Fruit fly (Drosophila melanogaster) whole organism, embryonic: ENCODE measurements around the gene p24-1.

Experiments
- Abd-B ChIP-seq: fragments of 200-800 bp; sonication (Bioruptor generic); optimal IDR thresholded peaks from 2 replicates; lab custom pipeline; 2018; ENCODE audit warnings: missing biosample characterization, mild to moderate bottlenecking, missing genetic modification characterization, moderate library complexity
- Antp ChIP-seq: fragments of 200-800 bp; sonication (Bioruptor generic); optimal IDR thresholded peaks from 3 replicates; lab custom pipeline; 2016; ENCODE audit warnings: missing biosample characterization, missing genetic modification characterization
- B-H1 ChIP-seq: fragments of 200-800 bp; sonication (Bioruptor generic); IDR thresholded peaks from 3 replicates; pipeline ENCODE4 v1.3.6; 2022; ENCODE audit warnings: missing biosample characterization, missing genetic modification characterization
- Bdp1 ChIP-seq: fragments of 200-800 bp; sonication (Bioruptor generic); optimal IDR thresholded peaks from 3 replicates; lab custom pipeline; 2016; ENCODE audit warnings: missing biosample characterization, missing genetic modification characterization
- CG10654 ChIP-seq: fragments of 200-800 bp; sonication (Bioruptor generic); optimal IDR thresholded peaks from 2 replicates; lab custom pipeline; 2016; ENCODE audit warnings: missing biosample characterization, missing genetic modification characterization
- CG11398 ChIP-seq: fragments of 200-800 bp; sonication (Bioruptor generic); optimal IDR thresholded peaks from 2 replicates; lab custom pipeline; 2016; ENCODE audit warnings: missing biosample characterization, missing genetic modification characterization
- CG11456 ChIP-seq: fragments of 200-800 bp; sonication (Bioruptor generic); IDR thresholded peaks from 3 replicates; pipeline ENCODE4 v1.3.6; 2022; ENCODE audit warnings: missing biosample characterization, missing genetic modification characterization
- CG12104 ChIP-seq: fragments of 200-800 bp; sonication (Bioruptor generic); optimal IDR thresholded peaks from 3 replicates; lab custom pipeline; 2016; ENCODE audit warnings: missing biosample characterization, missing genetic modification characterization
- CG12155 ChIP-seq: fragments of 200-800 bp; sonication (Bioruptor generic); optimal IDR thresholded peaks from 3 replicates; lab custom pipeline; 2016; ENCODE audit warnings: missing biosample characterization, missing genetic modification characterization
- CG14860 ChIP-seq: fragments of 200-800 bp; sonication (Bioruptor generic); IDR thresholded peaks from 3 replicates; pipeline ENCODE4 v1.3.6; 2022; ENCODE audit warnings: missing biosample characterization, missing genetic modification characterization; ENCODE audit not compliant: partially characterized antibody
- CG15011 ChIP-seq: fragments of 200-800 bp; sonication (Bioruptor generic); optimal IDR thresholded peaks from 3 replicates; lab custom pipeline; 2018; ENCODE audit warnings: missing biosample characterization, mild to moderate bottlenecking, missing genetic modification characterization
- CG17328 ChIP-seq: fragments of 200-800 bp; sonication (Bioruptor generic); IDR thresholded peaks from 2 replicates; pipeline ENCODE4 v1.3.6; 2022; ENCODE audit warnings: missing biosample characterization, missing genetic modification characterization
- CG17359 ChIP-seq: fragments of 200-800 bp; sonication (Bioruptor generic); optimal IDR thresholded peaks from 3 replicates; lab custom pipeline; 2018; ENCODE audit warnings: missing biosample characterization, mild to moderate bottlenecking, missing genetic modification characterization, moderate library complexity
- CG18011 ChIP-seq: fragments of 200-800 bp; sonication (Bioruptor generic); optimal IDR thresholded peaks from 2 replicates; lab custom pipeline; 2017; ENCODE audit warnings: missing biosample characterization, missing genetic modification characterization, mild to moderate bottlenecking, moderate library complexity, missing genotype
- CG2202 ChIP-seq: fragments of 200-800 bp; sonication (Bioruptor generic); optimal IDR thresholded peaks from 2 replicates; lab custom pipeline; 2018; ENCODE audit warnings: missing biosample characterization, mild to moderate bottlenecking, missing genetic modification characterization
- CG3163 ChIP-seq: fragments of 200-800 bp; sonication (Bioruptor generic); optimal IDR thresholded peaks from 3 replicates; lab custom pipeline; 2016; ENCODE audit warnings: missing biosample characterization, missing genetic modification characterization
- CG6654 ChIP-seq: fragments of 200-800 bp; sonication (Bioruptor generic); optimal IDR thresholded peaks from 2 replicates; lab custom pipeline; 2017; ENCODE audit warnings: missing biosample characterization, mild to moderate bottlenecking, missing genetic modification characterization
- CG7928 ChIP-seq: fragments of 200-800 bp; sonication (Bioruptor generic); optimal IDR thresholded peaks from 2 replicates; lab custom pipeline; 2017; ENCODE audit warnings: missing biosample characterization, mild to moderate bottlenecking, missing genetic modification characterization
- CG8478 ChIP-seq: fragments of >200 bp; optimal IDR thresholded peaks from 2 replicates; lab custom pipeline; 2018
- Dbx ChIP-seq: fragments of 200-800 bp; sonication (Bioruptor generic); IDR thresholded peaks from 3 replicates; pipeline ENCODE4 v1.3.6; 2022; ENCODE audit warnings: missing biosample characterization, missing genetic modification characterization
- Dip3 ChIP-seq: fragments of 200-800 bp; sonication (Bioruptor generic); optimal IDR thresholded peaks from 3 replicates; lab custom pipeline; 2016; ENCODE audit warnings: missing biosample characterization, missing genetic modification characterization
- E2f2 ChIP-seq: fragments of 200-800 bp; sonication (Bioruptor generic); IDR thresholded peaks from 2 replicates; pipeline ENCODE4 v1.3.6; 2022; ENCODE audit warnings: missing biosample characterization, missing genetic modification characterization
- ERR ChIP-seq: fragments of 200-800 bp; sonication (Bioruptor generic); optimal IDR thresholded peaks from 2 replicates; lab custom pipeline; 2016; ENCODE audit warnings: missing biosample characterization, missing genetic modification characterization
- HLH4C ChIP-seq: fragments of 200-800 bp; sonication (Bioruptor generic); IDR thresholded peaks from 3 replicates; pipeline ENCODE4 v1.3.6; 2022; ENCODE audit warnings: missing biosample characterization, missing genetic modification characterization; ENCODE audit not compliant: partially characterized antibody
- Hsf ChIP-seq: fragments of 200-800 bp; sonication (Bioruptor generic); optimal IDR thresholded peaks from 3 replicates; lab custom pipeline; 2016; ENCODE audit warnings: missing biosample characterization, missing genetic modification characterization
- Lpt ChIP-seq: fragments of >200 bp; optimal IDR thresholded peaks from 2 replicates; lab custom pipeline; 2018; ENCODE audit warnings: missing biosample characterization, missing genetic modification characterization
- Nf-YC ChIP-seq: fragments of 200-800 bp; optimal IDR thresholded peaks from 3 replicates; lab custom pipeline; 2019; ENCODE audit warnings: missing biosample characterization, mild to moderate bottlenecking, missing genetic modification characterization, moderate library complexity
- NfI ChIP-seq: fragments of 200-800 bp; sonication (Bioruptor generic); optimal IDR thresholded peaks from 3 replicates; lab custom pipeline; 2018; ENCODE audit warnings: missing biosample characterization, mild to moderate bottlenecking, missing genetic modification characterization, moderate library complexity
- Rx ChIP-seq: fragments of 200-800 bp; sonication (Bioruptor generic); IDR thresholded peaks from 2 replicates; pipeline ENCODE4 v1.3.6; 2022; ENCODE audit warnings: missing biosample characterization, missing genetic modification characterization
- Six4 ChIP-seq: fragments of 200-800 bp; sonication (Bioruptor generic); optimal IDR thresholded peaks from 2 replicates; lab custom pipeline; 2016; ENCODE audit warnings: missing biosample characterization, missing genetic modification characterization
- Spps ChIP-seq: fragments of 200-800 bp; sonication (Bioruptor generic); optimal IDR thresholded peaks from 2 replicates; lab custom pipeline; 2018; ENCODE audit warnings: missing biosample characterization, mild to moderate bottlenecking, missing genetic modification characterization
- Ssrp ChIP-seq: fragments of 200-800 bp; sonication (Bioruptor generic); optimal IDR thresholded peaks from 2 replicates; lab custom pipeline; 2018; ENCODE audit warnings: missing biosample characterization, mild to moderate bottlenecking, missing genetic modification characterization, moderate library complexity
- TFAM ChIP-seq: fragments of 200-800 bp; sonication (Bioruptor generic); optimal IDR thresholded peaks from 2 replicates; lab custom pipeline; 2017; ENCODE audit warnings: missing biosample characterization, missing genetic modification characterization, inconsistent platforms
- cato ChIP-seq: fragments of 200-800 bp; sonication (Bioruptor generic); optimal IDR thresholded peaks from 2 replicates; lab custom pipeline; 2016; ENCODE audit warnings: missing biosample characterization, missing genetic modification characterization, borderline replicate concordance
- caup ChIP-seq: fragments of 200-800 bp; sonication (Bioruptor generic); optimal IDR thresholded peaks from 3 replicates; lab custom pipeline; 2017; ENCODE audit warnings: missing biosample characterization, mild to moderate bottlenecking, missing genetic modification characterization, moderate library complexity; ENCODE audit not compliant: severe bottlenecking
- crc ChIP-seq: fragments of 200-800 bp; sonication (Bioruptor generic); optimal IDR thresholded peaks from 2 replicates; lab custom pipeline; 2016; ENCODE audit warnings: missing biosample characterization, missing genetic modification characterization
- dm ChIP-seq: fragments of 200-800 bp; sonication (Bioruptor generic); optimal IDR thresholded peaks from 3 replicates; lab custom pipeline; 2016; ENCODE audit warnings: missing biosample characterization, missing genetic modification characterization
- eyg ChIP-seq: fragments of 200-800 bp; sonication (Bioruptor generic); optimal IDR thresholded peaks from 3 replicates; lab custom pipeline; 2016; ENCODE audit warnings: missing biosample characterization, missing genetic modification characterization
- ftz-f1 ChIP-seq: fragments of 200-800 bp; sonication (Bioruptor generic); optimal IDR thresholded peaks from 2 replicates; lab custom pipeline; 2016; ENCODE audit warnings: missing biosample characterization, missing genetic modification characterization
- gcm2 ChIP-seq: fragments of 200-800 bp; sonication (Bioruptor generic); optimal IDR thresholded peaks from 2 replicates; lab custom pipeline; 2016; ENCODE audit warnings: missing biosample characterization, missing genetic modification characterization
- gsb ChIP-seq: fragments of 200-800 bp; sonication (Bioruptor generic); IDR thresholded peaks from 2 replicates; pipeline ENCODE4 v1.3.6; 2022; ENCODE audit warnings: missing biosample characterization, missing genetic modification characterization
- hbn ChIP-seq: fragments of 200-800 bp; sonication (Bioruptor generic); IDR thresholded peaks from 2 replicates; pipeline ENCODE4 v1.3.6; 2022; ENCODE audit warnings: missing biosample characterization, missing genetic modification characterization; ENCODE audit not compliant: partially characterized antibody
- maf-S ChIP-seq: fragments of 200-800 bp; sonication (Bioruptor generic); optimal IDR thresholded peaks from 2 replicates; lab custom pipeline; 2016; ENCODE audit warnings: missing biosample characterization, missing genetic modification characterization
- nerfin-1 ChIP-seq: fragments of 200-800 bp; sonication (Bioruptor generic); optimal IDR thresholded peaks from 3 replicates; lab custom pipeline; 2019; ENCODE audit warnings: missing biosample characterization, mild to moderate bottlenecking, missing genetic modification characterization, moderate library complexity
- oc ChIP-seq: fragments of 200-800 bp; sonication (Bioruptor generic); optimal IDR thresholded peaks from 2 replicates; lab custom pipeline; 2018; ENCODE audit warnings: missing biosample characterization, mild to moderate bottlenecking, missing genetic modification characterization, moderate library complexity
- shn ChIP-seq: fragments of 200-800 bp; sonication (Bioruptor generic); optimal IDR thresholded peaks from 3 replicates; lab custom pipeline; 2016; ENCODE audit warnings: missing biosample characterization, missing genetic modification characterization
- slou ChIP-seq: fragments of 200-800 bp; sonication (Bioruptor generic); optimal IDR thresholded peaks from 3 replicates; lab custom pipeline; 2016; ENCODE audit warnings: missing biosample characterization, missing genetic modification characterization
- tio ChIP-seq: fragments of 200-800 bp; sonication (Bioruptor generic); optimal IDR thresholded peaks from 2 replicates; lab custom pipeline; 2017; ENCODE audit warnings: missing biosample characterization, missing genetic modification characterization, inconsistent platforms
- trem ChIP-seq: fragments of 200-800 bp; optimal IDR thresholded peaks from 3 replicates; lab custom pipeline; 2019; ENCODE audit warnings: missing biosample characterization, mild to moderate bottlenecking, missing genetic modification characterization, moderate library complexity
- twi ChIP-seq: fragments of 200-800 bp; optimal IDR thresholded peaks from 2 replicates; lab custom pipeline; 2019; ENCODE audit warnings: missing biosample characterization, mild to moderate bottlenecking, missing genetic modification characterization, moderate library complexity
- vvl ChIP-seq: fragments of 200-800 bp; sonication (Bioruptor generic); IDR thresholded peaks from 2 replicates; pipeline ENCODE4 v1.3.6; 2022; ENCODE audit warnings: missing biosample characterization, missing genetic modification characterization
- wek ChIP-seq: fragments of 200-800 bp; sonication (Bioruptor generic); optimal IDR thresholded peaks from 3 replicates; lab custom pipeline; 2018; ENCODE audit warnings: missing biosample characterization, mild to moderate bottlenecking, missing genetic modification characterization, moderate library complexity
- zf30C ChIP-seq: fragments of 200-800 bp; sonication (Bioruptor generic); optimal IDR thresholded peaks from 3 replicates; lab custom pipeline; 2018; ENCODE audit warnings: missing biosample characterization, mild to moderate bottlenecking, missing genetic modification characterization

Gene p24-1

DNA sequence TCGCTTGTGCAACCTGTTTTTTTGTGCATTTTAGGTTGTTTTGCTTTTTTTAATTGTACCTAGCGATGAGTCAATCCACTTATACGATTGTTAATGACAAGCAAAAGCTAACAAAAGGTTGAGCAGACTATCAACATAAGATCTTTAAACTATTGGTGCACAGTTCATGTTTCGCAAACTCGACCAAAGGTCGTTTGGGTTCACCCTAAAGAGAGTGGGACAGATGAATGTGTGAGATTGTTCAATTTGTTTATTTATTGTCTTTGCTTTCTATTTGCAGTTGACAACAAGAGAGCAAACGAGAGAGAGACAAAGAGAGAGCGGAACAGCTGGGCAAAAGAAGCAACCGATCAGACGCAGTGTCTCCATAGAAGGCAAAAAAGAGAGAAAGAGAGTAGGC, 29.3 kb downstream of the p24-1 start (continued):
- TF ChIP-seq hbn (no peak), crc (GFP tag; lab: Kevin White, UChicago) (no peak), Nf-YC (tag; lab: Kevin White, UChicago) (no peak), dm (GFP tag; lab: Kevin White, UChicago) (no peak), caup (GFP tag; lab: Kevin White, UChicago) (no peak), gsb (GFP tag; lab: Robert Waterston, UW) (no peak), Spps (tag; lab: Kevin White, UChicago) (peak; percentile 27), vvl (peak; percentile 33; the same call in 1 of the 2 replicates), CG7928 (GFP tag; lab: Kevin White, UChicago) (no peak), Antp (GFP tag; lab: Kevin White, UChicago) (no peak), cato (GFP tag; lab: Kevin White, UChicago) (no peak), shn (no peak), CG10654 (GFP tag; lab: Kevin White, UChicago) (peak; percentile 8), Ssrp (tag; lab: Kevin White, UChicago) (no peak), CG18011 (GFP tag; lab: Kevin White, UChicago) (no peak), CG11398 (GFP tag; lab: Kevin White, UChicago) (no peak), E2f2 (GFP tag; lab: Robert Waterston, UW) (no peak), Six4 (GFP tag; lab: Kevin White, UChicago) (peak; percentile 10), Lpt (no peak), CG3163 (GFP tag; lab: Kevin White, UChicago) (peak; percentile 34), HLH4C (no peak), CG17328 (no peak), maf-S (GFP tag; lab: Kevin White, UChicago) (no peak), Dbx (GFP tag; lab: Robert Waterston, UW) (no peak), CG15011 (GFP tag; lab: Kevin White, UChicago) (no peak), tio (GFP tag; lab: Kevin White, UChicago) (no peak), B-H1 (GFP tag; lab: Robert Waterston, UW) (no peak; the same call in 2 of the 3 replicates), NfI (GFP tag; lab: Kevin White, UChicago) (no peak), CG6654 (GFP tag; lab: Kevin White, UChicago) (no peak), gcm2 (GFP tag; lab: Kevin White, UChicago) (no peak), CG8478 (lab: Kevin White, UChicago) (no peak), CG11456 (GFP tag; lab: Robert Waterston, UW) (no peak), twi (tag; lab: Kevin White, UChicago) (no peak), oc (tag; lab: Kevin White, UChicago) (no peak), Dip3 (GFP tag; lab: Kevin White, UChicago) (no peak), slou (GFP tag; lab: Kevin White, UChicago) (no peak), CG12155 (GFP tag; lab: Kevin White, UChicago) (no peak), Bdp1 (GFP tag; lab: Kevin White, UChicago) (no peak), trem (no peak), wek (GFP tag; lab: Kevin White, UChicago) (peak; percentile 78), Hsf (GFP tag; lab: Kevin White, UChicago) (no peak), Abd-B (no peak), eyg (GFP tag; lab: Kevin White, UChicago) (no peak), Rx (GFP tag; lab: Robert Waterston, UW) (no peak), CG17359 (tag; lab: Kevin White, UChicago) (peak; percentile 52), CG12104 (GFP tag; lab: Kevin White, UChicago) (no peak), nerfin-1 (tag; lab: Kevin White, UChicago) (peak; percentile 27), zf30C (GFP tag; lab: Kevin White, UChicago) (no peak), ERR (GFP tag; lab: Kevin White, UChicago) (no peak), CG2202 (tag; lab: Kevin White, UChicago) (peak; percentile 8), TFAM (GFP tag; lab: Kevin White, UChicago) (no peak), CG14860 (no peak), ftz-f1 (GFP tag; lab: Kevin White, UChicago) (no peak)
